Worm (Caenorhabditis elegans) whole organism, L2 larva: ENCODE results near the gene C35B1.9.

Experiments used
- ceh-82 ChIP-seq: fragments of 150-350 bp; optimal IDR thresholded peaks from 2 replicates; lab custom pipeline; 2014; ENCODE audit warnings: missing biosample characterization, missing genetic modification characterization
- dmd-4 ChIP-seq: sonication (generic microtip); optimal IDR thresholded peaks from 2 replicates; lab custom pipeline; 2017; ENCODE audit warnings: missing biosample characterization, missing genetic modification characterization
- unc-39 ChIP-seq: fragments of 150-350 bp; optimal IDR thresholded peaks from 2 replicates; lab custom pipeline; 2014; ENCODE audit warnings: missing biosample characterization, missing genetic modification characterization
- ztf-4 ChIP-seq: fragments of 150-350 bp; optimal IDR thresholded peaks from 2 replicates; lab custom pipeline; 2014; ENCODE audit warnings: missing biosample characterization, missing genetic modification characterization

- TF ChIP-seq ztf-4 (tag; lab: Kevin White, UChicago) (no peak), dmd-4 (tag; lab: Kevin White, UChicago) (no peak), unc-39 (tag; lab: Kevin White, UChicago) (no peak), ceh-82 (tag; lab: Kevin White, UChicago) (no peak)
Observed at ce11 chrIV:4121055-4121454, 40.3 kb upstream of the C35B1.9 start.
